Worm (Caenorhabditis elegans) whole organism, L2 larva: ENCODE measurements around the gene K09A11.1.

Source experiments
- nhr-77 ChIP-seq: fragments of 150-350 bp; optimal IDR thresholded peaks from 2 replicates; lab custom pipeline; 2014; ENCODE audit warnings: missing biosample characterization, missing genetic modification characterization
- ztf-4 ChIP-seq: fragments of 150-350 bp; optimal IDR thresholded peaks from 2 replicates; lab custom pipeline; 2014; ENCODE audit warnings: missing biosample characterization, missing genetic modification characterization

DNA sequence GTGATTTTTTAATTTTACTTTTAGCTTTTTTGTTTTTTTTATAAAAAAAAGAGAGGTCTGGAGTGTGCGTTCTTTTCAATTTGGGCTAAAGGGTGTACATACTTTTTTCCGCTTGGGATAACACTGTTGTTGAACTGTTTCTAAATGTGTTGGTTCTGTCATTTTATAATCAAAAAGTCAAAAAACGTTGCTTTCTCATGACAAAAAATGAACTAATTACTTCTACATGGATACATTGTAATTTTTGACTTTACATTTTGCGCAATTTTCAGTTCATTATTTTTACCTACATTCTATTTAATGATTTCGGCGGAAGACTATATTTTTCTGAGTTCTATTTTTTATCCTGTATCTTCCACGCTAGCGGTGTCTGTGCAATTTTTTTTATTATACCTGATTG is 29.2 kb downstream of the K09A11.1 start, which contains the start of gene srd-38:
- TF ChIP-seq nhr-77 (tag; lab: Kevin White, UChicago), result no peak
- no peak for TF ChIP-seq ztf-4 (tag; lab: Kevin White, UChicago)
